Fruit fly (Drosophila melanogaster) whole organism, prepupa: ENCODE data around the gene mub.
A peak's percentile ranks its signal among the peaks of the same experiment; 100 is the strongest.

Experiments
- Blimp-1 ChIP-seq: fragments of 200-800 bp; sonication (Bioruptor generic); optimal IDR thresholded peaks from 3 replicates; lab custom pipeline; 2017; ENCODE audit warnings: missing biosample characterization, missing genetic modification characterization, mild to moderate bottlenecking, moderate library complexity, missing genetic modification reagents
- CG10631 ChIP-seq: fragments of 200-800 bp; sonication (Bioruptor generic); optimal IDR thresholded peaks from 2 replicates; lab custom pipeline; 2016; ENCODE audit warnings: missing biosample characterization, missing genetic modification characterization
- CG10669 ChIP-seq: fragments of 200-800 bp; sonication (Bioruptor generic); optimal IDR thresholded peaks from 3 replicates; lab custom pipeline; 2018; ENCODE audit warnings: missing biosample characterization, mild to moderate bottlenecking, missing genetic modification characterization, moderate library complexity
- CG11902 ChIP-seq: fragments of 200-800 bp; sonication (Bioruptor generic); optimal IDR thresholded peaks from 3 replicates; lab custom pipeline; 2016; ENCODE audit warnings: missing biosample characterization, missing genetic modification characterization
- CG15336 ChIP-seq: fragments of 200-800 bp; sonication (Bioruptor generic); IDR thresholded peaks from 2 replicates; pipeline ENCODE4 v1.3.6; 2022; ENCODE audit warnings: missing biosample characterization, missing genetic modification characterization
- CG1621 ChIP-seq: fragments of 200-800 bp; sonication (Bioruptor generic); optimal IDR thresholded peaks from 3 replicates; lab custom pipeline; 2018; ENCODE audit warnings: missing biosample characterization, mild to moderate bottlenecking, missing genetic modification characterization
- CG3032 ChIP-seq: fragments of 200-800 bp; optimal IDR thresholded peaks from 2 replicates; lab custom pipeline; 2019; ENCODE audit warnings: missing biosample characterization, mild to moderate bottlenecking, missing genetic modification characterization, moderate library complexity
- CG31627 ChIP-seq: fragments of 200-800 bp; sonication (Bioruptor generic); optimal IDR thresholded peaks from 3 replicates; lab custom pipeline; 2016; ENCODE audit warnings: missing biosample characterization, missing genetic modification characterization
- CG3919 ChIP-seq: fragments of 200-800 bp; sonication (Bioruptor generic); optimal IDR thresholded peaks from 3 replicates; lab custom pipeline; 2016; ENCODE audit warnings: missing biosample characterization, missing genetic modification characterization
- CG4318 ChIP-seq: fragments of 200-800 bp; sonication (Bioruptor generic); optimal IDR thresholded peaks from 3 replicates; lab custom pipeline; 2017; ENCODE audit warnings: missing biosample characterization, mild to moderate bottlenecking, missing genetic modification characterization
- CG6163 ChIP-seq: fragments of 200-800 bp; sonication (Bioruptor generic); IDR thresholded peaks from 3 replicates; pipeline ENCODE4 v1.3.6; 2022; ENCODE audit warnings: missing biosample characterization, missing genetic modification characterization
- CG6276 ChIP-seq: fragments of 200-800 bp; sonication (Bioruptor generic); optimal IDR thresholded peaks from 2 replicates; lab custom pipeline; 2017; ENCODE audit warnings: missing biosample characterization, mild to moderate bottlenecking, missing genetic modification characterization
- CG6792 ChIP-seq: fragments of 200-800 bp; sonication (Bioruptor generic); optimal IDR thresholded peaks from 3 replicates; lab custom pipeline; 2016; ENCODE audit warnings: missing biosample characterization, missing genetic modification characterization
- CG6854 ChIP-seq: fragments of 200-800 bp; sonication (Bioruptor generic); optimal IDR thresholded peaks from 2 replicates; lab custom pipeline; 2017; ENCODE audit warnings: missing biosample characterization, mild to moderate bottlenecking, missing genetic modification characterization
- CG7368 ChIP-seq: fragments of 200-800 bp; sonication (Bioruptor generic); optimal IDR thresholded peaks from 3 replicates; lab custom pipeline; 2016; ENCODE audit warnings: missing biosample characterization, missing genetic modification characterization
- CG8119 ChIP-seq: fragments of 200-800 bp; sonication (Bioruptor generic); IDR thresholded peaks from 3 replicates; pipeline ENCODE4 v1.3.6; 2022; ENCODE audit warnings: missing biosample characterization, missing genetic modification characterization
- CG8319 ChIP-seq: fragments of 200-800 bp; sonication (Bioruptor generic); optimal IDR thresholded peaks from 3 replicates; lab custom pipeline; 2016; ENCODE audit warnings: missing biosample characterization, missing genetic modification characterization
- CG8632 ChIP-seq: fragments of 200-800 bp; sonication (Bioruptor generic); optimal IDR thresholded peaks from 3 replicates; lab custom pipeline; 2016; ENCODE audit warnings: missing biosample characterization, missing genetic modification characterization
- CG9139 ChIP-seq: fragments of 200-800 bp; sonication (Bioruptor generic); optimal IDR thresholded peaks from 3 replicates; lab custom pipeline; 2017; ENCODE audit warnings: missing biosample characterization, mild to moderate bottlenecking, missing genetic modification characterization
- Eip75B ChIP-seq: fragments of 200-800 bp; sonication (Bioruptor generic); optimal IDR thresholded peaks from 3 replicates; lab custom pipeline; 2016; ENCODE audit warnings: missing biosample characterization, missing genetic modification characterization
- Eip78C ChIP-seq: fragments of 200-800 bp; sonication (Bioruptor generic); peaks from one replicate; lab custom pipeline; 2016; ENCODE audit warnings: missing biosample characterization, missing genetic modification characterization
- Eip93F ChIP-seq: fragments of 200-800 bp; sonication (Bioruptor generic); optimal IDR thresholded peaks from 2 replicates; lab custom pipeline; 2016; ENCODE audit warnings: missing biosample characterization, mild to moderate bottlenecking, missing genetic modification characterization
- Ets96B ChIP-seq: fragments of 200-800 bp; optimal IDR thresholded peaks from 2 replicates; lab custom pipeline; 2019; ENCODE audit warnings: missing biosample characterization, mild to moderate bottlenecking, missing genetic modification characterization, moderate library complexity
- Gug ChIP-seq: fragments of 200-800 bp; sonication (Bioruptor generic); IDR thresholded peaks from 2 replicates; pipeline ENCODE4 v1.3.6; 2022; ENCODE audit warnings: missing biosample characterization, missing genetic modification characterization
- Hr38 ChIP-seq: sonication (Bioruptor generic); optimal IDR thresholded peaks from 2 replicates; lab custom pipeline; 2016; ENCODE audit warnings: missing biosample characterization, missing genetic modification characterization
- Hr4 ChIP-seq: fragments of 200-800 bp; sonication (Bioruptor generic); optimal IDR thresholded peaks from 3 replicates; lab custom pipeline; 2016; ENCODE audit warnings: missing biosample characterization, missing genetic modification characterization
- Lpt ChIP-seq: fragments of 200-800 bp; sonication (Bioruptor generic); optimal IDR thresholded peaks from 3 replicates; lab custom pipeline; 2016; ENCODE audit warnings: missing biosample characterization, missing genetic modification characterization
- OdsH ChIP-seq: fragments of 200-800 bp; sonication (Bioruptor generic); optimal IDR thresholded peaks from 3 replicates; lab custom pipeline; 2016; ENCODE audit warnings: missing biosample characterization, missing genetic modification characterization
- Smox ChIP-seq: fragments of 200-800 bp; sonication (Bioruptor generic); optimal IDR thresholded peaks from 3 replicates; lab custom pipeline; 2016; ENCODE audit warnings: missing biosample characterization, missing genetic modification characterization
- Sox102F ChIP-seq: fragments of 200-800 bp; sonication (Bioruptor generic); optimal IDR thresholded peaks from 2 replicates; lab custom pipeline; 2016; ENCODE audit warnings: missing biosample characterization, mild to moderate bottlenecking, missing genetic modification characterization
- Sox14 ChIP-seq: fragments of 200-800 bp; sonication (Bioruptor generic); optimal IDR thresholded peaks from 3 replicates; lab custom pipeline; 2016; ENCODE audit warnings: missing biosample characterization, missing genetic modification characterization
- Sox15 ChIP-seq: fragments of 200-800 bp; sonication (Bioruptor generic); optimal IDR thresholded peaks from 3 replicates; lab custom pipeline; 2016; ENCODE audit warnings: missing biosample characterization, missing genetic modification characterization
- achi ChIP-seq: fragments of 200-800 bp; sonication (Bioruptor generic); optimal IDR thresholded peaks from 3 replicates; lab custom pipeline; 2016; ENCODE audit warnings: missing biosample characterization, missing genetic modification characterization
- cyc ChIP-seq: fragments of 200-800 bp; sonication (Bioruptor generic); optimal IDR thresholded peaks from 3 replicates; lab custom pipeline; 2016; ENCODE audit warnings: missing biosample characterization, missing genetic modification characterization
- dac ChIP-seq: fragments of 200-800 bp; sonication (Bioruptor generic); optimal IDR thresholded peaks from 2 replicates; lab custom pipeline; 2017; ENCODE audit warnings: missing biosample characterization, mild to moderate bottlenecking, missing genetic modification characterization
- dsx ChIP-seq: fragments of 200-800 bp; optimal IDR thresholded peaks from 3 replicates; lab custom pipeline; 2019; ENCODE audit warnings: missing biosample characterization, mild to moderate bottlenecking, missing genetic modification characterization, moderate library complexity; ENCODE audit not compliant: poor library complexity, severe bottlenecking
- eg ChIP-seq: fragments of 200-800 bp; sonication (Bioruptor generic); IDR thresholded peaks from 3 replicates; pipeline ENCODE4 v1.3.6; 2022; ENCODE audit warnings: missing biosample characterization, missing genetic modification characterization
- esn ChIP-seq: fragments of 200-800 bp; sonication (Bioruptor generic); optimal IDR thresholded peaks from 2 replicates; lab custom pipeline; 2016; ENCODE audit warnings: missing biosample characterization, mild to moderate bottlenecking, missing genetic modification characterization, moderate library complexity
- fkh ChIP-seq: fragments of 200-800 bp; sonication (Bioruptor generic); optimal IDR thresholded peaks from 3 replicates; lab custom pipeline; 2017; ENCODE audit warnings: missing biosample characterization, mild to moderate bottlenecking, missing genetic modification characterization, moderate library complexity
- lz ChIP-seq: fragments of 200-800 bp; sonication (Bioruptor generic); optimal IDR thresholded peaks from 3 replicates; lab custom pipeline; 2016; ENCODE audit warnings: missing biosample characterization, missing genetic modification characterization
- net ChIP-seq: fragments of 200-800 bp; sonication (Bioruptor generic); optimal IDR thresholded peaks from 3 replicates; lab custom pipeline; 2016; ENCODE audit warnings: missing biosample characterization, missing genetic modification characterization
- ss ChIP-seq, 2 experiments: fragments of 200-800 bp; sonication (Bioruptor generic); optimal IDR thresholded peaks; 2 replicates in 1 of 2; 3 replicates in 1 of 2; lab custom pipeline; 2017 to 2018; ENCODE audit warnings: mild to moderate bottlenecking in 2 of 2, missing biosample characterization in 2 of 2, missing genetic modification characterization in 2 of 2, moderate library complexity in 1 of 2
- svp ChIP-seq: fragments of 200-800 bp; sonication (Bioruptor generic); peaks from one replicate; lab custom pipeline; 2016; ENCODE audit warnings: missing biosample characterization, missing genetic modification characterization
- topi ChIP-seq: fragments of 200-800 bp; sonication (Bioruptor generic); optimal IDR thresholded peaks from 3 replicates; lab custom pipeline; 2016; ENCODE audit warnings: missing biosample characterization, missing genetic modification characterization
- vri ChIP-seq: fragments of 200-800 bp; sonication (Bioruptor generic); optimal IDR thresholded peaks from 3 replicates; lab custom pipeline; 2016; ENCODE audit warnings: missing biosample characterization, mild to moderate bottlenecking, missing genetic modification characterization

Gene mub

DNA sequence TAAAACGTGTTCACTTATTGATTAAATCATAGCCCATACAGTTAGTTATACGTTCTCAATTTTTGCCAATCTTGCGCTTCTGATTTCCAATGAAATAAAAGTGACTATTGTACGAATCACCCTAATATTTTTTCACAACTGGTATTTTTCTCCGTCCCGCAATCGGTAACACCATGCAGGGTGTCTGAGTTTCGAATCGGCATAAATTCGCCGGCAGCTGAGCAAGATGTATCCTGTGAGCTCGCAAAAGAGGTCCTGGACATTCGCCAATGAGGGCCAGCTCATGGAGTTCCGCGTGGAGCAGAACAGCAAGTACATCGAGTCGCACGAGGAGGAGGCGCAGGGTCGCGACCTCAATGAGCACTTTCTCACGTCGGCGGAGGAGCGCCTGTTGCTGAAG, 22.8 kb upstream of the mub start, which contains the start of gene CycH (continued):
- TF ChIP-seq Gug (GFP tag; lab: Robert Waterston, UW) (no peak), net (no peak), Hr4 (GFP tag; lab: Kevin White, UChicago) (peak; percentile 17), Eip75B (no peak), CG6163 (no peak), Sox15 (GFP tag; lab: Kevin White, UChicago) (no peak), CG15336 (no peak), CG8319 (no peak), CG8119 (GFP tag; lab: Robert Waterston, UW) (peak; percentile 24; the same call in 1 of the 3 replicates), Smox (GFP tag; lab: Kevin White, UChicago) (peak; percentile 33), CG3032 (tag; lab: Kevin White, UChicago) (peak; percentile 14), Hr38 (GFP tag; lab: Kevin White, UChicago) (no peak), CG9139 (no peak), CG10669 (no peak), vri (no peak), dac (GFP tag; lab: Kevin White, UChicago) (no peak), lz (GFP tag; lab: Kevin White, UChicago) (peak; percentile 36), eg (no peak), ss (GFP tag; optimal IDR thresholded peaks at IDR 0.05; lab: Kevin White, UChicago) (no peak), CG4318 (no peak), CG11902 (GFP tag; lab: Kevin White, UChicago) (no peak), Eip93F (GFP tag; lab: Kevin White, UChicago) (no peak), Ets96B (tag; lab: Kevin White, UChicago) (peak; percentile 26), CG10631 (GFP tag; lab: Kevin White, UChicago) (peak; percentile 29), Sox14 (GFP tag; lab: Kevin White, UChicago) (peak; percentile 30), OdsH (GFP tag; lab: Kevin White, UChicago) (peak; percentile 32), CG8632 (peak; percentile 12)

DNA sequence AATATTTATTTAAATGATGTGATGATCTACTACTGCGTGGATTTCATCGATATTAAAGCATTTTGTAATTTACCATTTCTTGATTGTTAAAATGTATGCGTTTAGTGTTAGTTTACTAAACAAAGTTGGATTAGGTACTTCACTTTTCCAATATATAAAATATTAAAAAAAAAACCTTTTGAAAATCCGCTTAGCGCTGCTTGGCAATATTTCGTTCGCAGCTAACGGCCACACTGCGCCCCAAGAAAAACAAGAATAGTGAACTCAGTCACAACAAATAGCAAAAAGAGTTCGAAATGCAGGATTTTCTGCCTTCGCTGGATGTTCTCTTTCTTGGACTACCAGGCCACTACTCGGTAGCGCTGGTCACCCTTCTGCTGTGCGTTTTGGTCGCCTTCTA, 21.4 kb upstream of the mub start, which contains the start of gene CG7407:
Gene CG7407, plus strand, starts transcription at position 226 of the 400 bp plus-strand sequence.
- TF ChIP-seq Eip78C: peak; percentile 62
- TF ChIP-seq Gug (GFP tag; lab: Robert Waterston, UW): no peak
- TF ChIP-seq CG8319: no peak
- TF ChIP-seq Sox14 (GFP tag; lab: Kevin White, UChicago): peak; percentile 7
- TF ChIP-seq svp (GFP tag; lab: Kevin White, UChicago): peak; percentile 30
- peak; percentile 16 for TF ChIP-seq esn (GFP tag; lab: Kevin White, UChicago)
- TF ChIP-seq ss (GFP tag; optimal IDR thresholded peaks at IDR 0.05; lab: Kevin White, UChicago): peak in 1 of 2 experiments; percentile 1

DNA sequence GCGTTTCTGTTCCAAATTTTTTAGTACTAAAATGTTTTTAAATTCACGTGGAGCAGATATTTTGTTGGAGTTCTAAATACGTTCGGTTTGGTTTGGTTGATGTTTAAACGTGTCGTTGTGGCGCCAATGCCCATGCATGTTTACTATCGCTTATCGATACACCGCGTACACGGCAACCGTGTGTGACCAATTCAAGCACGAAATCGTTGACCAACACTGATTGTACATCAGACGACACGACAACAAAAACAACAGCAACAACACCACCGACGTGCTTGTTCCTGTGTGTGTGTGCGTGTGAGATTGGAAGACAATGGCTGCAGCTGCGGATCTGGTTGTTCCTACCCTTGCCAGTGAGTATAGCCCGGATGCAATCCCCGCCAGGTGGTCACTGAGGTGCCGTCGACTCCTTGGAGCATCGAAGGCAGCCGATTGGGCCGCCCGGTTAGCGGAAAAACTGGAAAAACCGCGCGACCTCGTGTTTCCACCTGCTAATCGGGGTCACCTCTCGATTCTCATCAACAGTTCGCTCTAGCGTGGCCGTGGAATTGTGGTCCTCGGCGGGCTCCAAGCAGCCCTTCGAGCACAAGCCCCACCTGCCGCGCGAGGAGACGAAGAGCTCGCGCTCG, 19.7 kb upstream of the mub start, which contains the start of gene eIF2A:
Gene eIF2A, plus strand, starts transcription at position 16 of the 629 bp plus-strand sequence.
- TF ChIP-seq svp (GFP tag; lab: Kevin White, UChicago): peak; percentile 85
- peak; percentile 63 for TF ChIP-seq CG3919
- TF ChIP-seq Blimp-1 (GFP tag; lab: Kevin White, UChicago): no peak
- TF ChIP-seq CG6276 (GFP tag; lab: Kevin White, UChicago): no peak
- no peak for TF ChIP-seq Ets96B (tag; lab: Kevin White, UChicago)
- TF ChIP-seq Hr38 (GFP tag; lab: Kevin White, UChicago): no peak
- TF ChIP-seq lz (GFP tag; lab: Kevin White, UChicago): peak; percentile 60
- TF ChIP-seq CG11902 (GFP tag; lab: Kevin White, UChicago): no peak
- peak; percentile 32 for TF ChIP-seq CG6792 (GFP tag; lab: Kevin White, UChicago)
- peak; percentile 51 for TF ChIP-seq topi (GFP tag; lab: Kevin White, UChicago)
- TF ChIP-seq OdsH (GFP tag; lab: Kevin White, UChicago): peak; percentile 30
- TF ChIP-seq Eip75B: peak; percentile 38
- no peak for TF ChIP-seq Gug (GFP tag; lab: Robert Waterston, UW)
- TF ChIP-seq ss (GFP tag; optimal IDR thresholded peaks at IDR 0.05; lab: Kevin White, UChicago): peak in 1 of 2 experiments; percentile 46
- peak; percentile 57 for TF ChIP-seq CG31627 (GFP tag; lab: Kevin White, UChicago)
- TF ChIP-seq CG15336: peak; percentile 39; the same call in 1 of the 2 replicates
- TF ChIP-seq eg: no peak; the same call in 2 of the 3 replicates
- TF ChIP-seq Sox14 (GFP tag; lab: Kevin White, UChicago): peak; percentile 85
- peak; percentile 60 for TF ChIP-seq Eip78C
- no peak for TF ChIP-seq fkh (GFP tag; lab: Kevin White, UChicago)
- TF ChIP-seq CG6854 (GFP tag; lab: Kevin White, UChicago): no peak
- no peak for TF ChIP-seq Sox102F (GFP tag; lab: Kevin White, UChicago)
- peak; percentile 71 for TF ChIP-seq esn (GFP tag; lab: Kevin White, UChicago)
- TF ChIP-seq achi (GFP tag; lab: Kevin White, UChicago): peak; percentile 1
- no peak for TF ChIP-seq Lpt (GFP tag; lab: Kevin White, UChicago)
- peak; percentile 23 for TF ChIP-seq CG1621 (tag; lab: Kevin White, UChicago)
- peak; percentile 99 for TF ChIP-seq CG8319
- TF ChIP-seq dsx: peak; percentile 10
- TF ChIP-seq cyc (GFP tag; lab: Kevin White, UChicago): peak; percentile 44
- TF ChIP-seq CG7368: peak; percentile 12
- peak; percentile 37 for TF ChIP-seq CG3032 (tag; lab: Kevin White, UChicago)
